Worm (Caenorhabditis elegans): Measurements from ENCODE around the gene fut-5.

ce11 chrII:4715676-4716075 lies 48.2 kb upstream of the fut-5 start, which contains the start of gene F41C3.8:
- TF ChIP-seq C16A3.4 (tag; optimal IDR thresholded peaks at IDR 0.05) (no peak), zag-1 (tag; optimal IDR thresholded peaks at IDR 0.05) (no peak), ztf-11 (tag; optimal IDR thresholded peaks at IDR 0.05) (no peak), unc-98 (GFP tag; IDR thresholded peaks at IDR 0.05) (no peak), vab-15 (tag; optimal IDR thresholded peaks at IDR 0.05) (no peak), nhr-237 (tag; optimal IDR thresholded peaks at IDR 0.05) (no peak), nhr-12 (tag; optimal IDR thresholded peaks at IDR 0.05) (no peak), unc-62 (GFP tag; optimal IDR thresholded peaks at IDR 0.05) (no peak), ces-1 (GFP tag; optimal IDR thresholded peaks at IDR 0.05) (no peak), jun-1 (tag; optimal IDR thresholded peaks at IDR 0.05) (no peak), ceh-8 (GFP tag; optimal IDR thresholded peaks at IDR 0.05) (no peak), lsy-2 (tag; optimal IDR thresholded peaks at IDR 0.05) (no peak), snpc-4 (tag; optimal IDR thresholded peaks at IDR 0.05) (no peak)

All from whole organism, L1 larva.